Fruit fly (Drosophila melanogaster) whole organism, embryonic: ENCODE results near the gene Uba4.
A peak's percentile ranks its signal among the peaks of the same experiment; 100 is the strongest.

ENCODE experiments used
- Ada2b ChIP-seq: fragments of 200-800 bp; sonication (Bioruptor generic); IDR thresholded peaks from 2 replicates; pipeline ENCODE4 v1.3.6; 2022; ENCODE audit warnings: missing biosample characterization, missing genetic modification characterization
- Atf3 ChIP-seq: fragments of 200-800 bp; sonication (Bioruptor generic); optimal IDR thresholded peaks from 3 replicates; lab custom pipeline; 2016; ENCODE audit warnings: missing biosample characterization, missing genetic modification characterization
- C15 ChIP-seq: fragments of 200-800 bp; sonication (Bioruptor generic); IDR thresholded peaks from 3 replicates; pipeline ENCODE4 v1.3.6; 2022; ENCODE audit warnings: missing biosample characterization, missing genetic modification characterization
- CG10147 ChIP-seq: fragments of 200-800 bp; sonication (Bioruptor generic); optimal IDR thresholded peaks from 2 replicates; lab custom pipeline; 2019; ENCODE audit warnings: missing biosample characterization, mild to moderate bottlenecking, missing genetic modification characterization, moderate library complexity
- CG1024 ChIP-seq: fragments of 200-800 bp; sonication (Bioruptor generic); IDR thresholded peaks from 2 replicates; pipeline ENCODE4 v1.3.6; 2022; ENCODE audit warnings: missing biosample characterization, missing genetic modification characterization
- CG10267 ChIP-seq: fragments of 200-800 bp; sonication (Bioruptor generic); optimal IDR thresholded peaks from 2 replicates; lab custom pipeline; 2018; ENCODE audit warnings: missing biosample characterization, mild to moderate bottlenecking, missing genetic modification characterization, moderate library complexity
- CG10274 ChIP-seq: fragments of 200-800 bp; sonication (Bioruptor generic); optimal IDR thresholded peaks from 3 replicates; lab custom pipeline; 2017; ENCODE audit warnings: missing biosample characterization, mild to moderate bottlenecking, missing genetic modification characterization
- CG10565 ChIP-seq: fragments of 200-800 bp; sonication (Bioruptor generic); optimal IDR thresholded peaks from 3 replicates; lab custom pipeline; 2016; ENCODE audit warnings: missing biosample characterization, mild to moderate bottlenecking, missing genetic modification characterization
- CG12236 ChIP-seq: fragments of 200-800 bp; sonication (Bioruptor generic); optimal IDR thresholded peaks from 2 replicates; lab custom pipeline; 2016; ENCODE audit warnings: missing biosample characterization, missing genetic modification characterization
- CG13894 ChIP-seq: fragments of 200-800 bp; sonication (Bioruptor generic); optimal IDR thresholded peaks from 3 replicates; lab custom pipeline; 2018; ENCODE audit warnings: missing biosample characterization, mild to moderate bottlenecking, missing genetic modification characterization, moderate library complexity
- CG15073 ChIP-seq: fragments of 200-800 bp; sonication (Bioruptor generic); optimal IDR thresholded peaks from 2 replicates; lab custom pipeline; 2016; ENCODE audit warnings: missing biosample characterization, missing genetic modification characterization
- CG15269 ChIP-seq: fragments of 200-800 bp; sonication (Bioruptor generic); optimal IDR thresholded peaks from 2 replicates; lab custom pipeline; 2018; ENCODE audit warnings: missing biosample characterization, mild to moderate bottlenecking, missing genetic modification characterization, moderate library complexity
- CG15601 ChIP-seq: fragments of 200-800 bp; sonication (Bioruptor generic); optimal IDR thresholded peaks from 3 replicates; lab custom pipeline; 2019; ENCODE audit warnings: missing biosample characterization, mild to moderate bottlenecking, missing genetic modification characterization, moderate library complexity
- CG1647 ChIP-seq: fragments of 200-800 bp; sonication (Bioruptor generic); optimal IDR thresholded peaks from 3 replicates; lab custom pipeline; 2016; ENCODE audit warnings: missing biosample characterization, missing genetic modification characterization
- CG16813 ChIP-seq: fragments of 200-800 bp; sonication (Bioruptor generic); IDR thresholded peaks from 3 replicates; pipeline ENCODE4 v1.3.6; 2022; ENCODE audit warnings: missing biosample characterization, missing genetic modification characterization; ENCODE audit not compliant: partially characterized antibody
- CG17829 ChIP-seq: fragments of 200-800 bp; optimal IDR thresholded peaks from 2 replicates; lab custom pipeline; 2019; ENCODE audit warnings: missing biosample characterization, mild to moderate bottlenecking, missing genetic modification characterization, moderate library complexity
- CG32532 ChIP-seq: fragments of 200-800 bp; sonication (Bioruptor generic); IDR thresholded peaks from 2 replicates; pipeline ENCODE4 v1.3.6; 2022; ENCODE audit warnings: missing biosample characterization, missing genetic modification characterization
- CG4360 ChIP-seq: fragments of 200-800 bp; sonication (Bioruptor generic); IDR thresholded peaks from 2 replicates; pipeline ENCODE4 v1.3.6; 2022; ENCODE audit warnings: missing biosample characterization, missing genetic modification characterization
- CG43689 ChIP-seq: fragments of 200-800 bp; sonication (Bioruptor generic); IDR thresholded peaks from 2 replicates; pipeline ENCODE4 v1.3.6; 2022; ENCODE audit warnings: missing biosample characterization, missing genetic modification characterization
- CG5953 ChIP-seq: fragments of 200-800 bp; sonication (Bioruptor generic); IDR thresholded peaks from 2 replicates; pipeline ENCODE4 v1.3.6; 2022; ENCODE audit warnings: missing biosample characterization, missing genetic modification characterization
- CG6175 ChIP-seq: fragments of 200-800 bp; sonication (Bioruptor generic); IDR thresholded peaks from 3 replicates; pipeline ENCODE4 v1.3.6; 2022; ENCODE audit warnings: missing biosample characterization, missing genetic modification characterization
- CG6654 ChIP-seq: fragments of 200-800 bp; sonication (Bioruptor generic); optimal IDR thresholded peaks from 2 replicates; lab custom pipeline; 2017; ENCODE audit warnings: missing biosample characterization, mild to moderate bottlenecking, missing genetic modification characterization
- CG6765 ChIP-seq: fragments of 200-800 bp; sonication (Bioruptor generic); optimal IDR thresholded peaks from 3 replicates; lab custom pipeline; 2017; ENCODE audit warnings: missing biosample characterization, mild to moderate bottlenecking, missing genetic modification characterization
- CrebB ChIP-seq: fragments of 200-800 bp; sonication (Bioruptor generic); optimal IDR thresholded peaks from 3 replicates; lab custom pipeline; 2018; ENCODE audit warnings: missing biosample characterization, mild to moderate bottlenecking, missing genetic modification characterization
- Doc2 ChIP-seq: fragments of 200-800 bp; sonication (Bioruptor generic); IDR thresholded peaks from 2 replicates; pipeline ENCODE4 v1.3.6; 2022; ENCODE audit warnings: missing biosample characterization, missing genetic modification characterization
- Fer1 ChIP-seq: fragments of 200-800 bp; sonication (Bioruptor generic); optimal IDR thresholded peaks from 2 replicates; lab custom pipeline; 2017; ENCODE audit warnings: missing biosample characterization, mild to moderate bottlenecking, missing genetic modification characterization
- Gsc ChIP-seq: fragments of 200-800 bp; sonication (Bioruptor generic); IDR thresholded peaks from 2 replicates; pipeline ENCODE4 v1.3.6; 2022; ENCODE audit warnings: missing biosample characterization, missing genetic modification characterization
- Hr78 ChIP-seq, 2 experiments: fragments of 200-800 bp in 1 of 2; fragments of >200 bp in 1 of 2; sonication (Bioruptor generic) in 1 of 2; optimal IDR thresholded peaks; 2 replicates each; lab custom pipeline; 2017 to 2019; ENCODE audit warnings: missing biosample characterization in 2 of 2, missing genetic modification characterization in 2 of 2, mild to moderate bottlenecking in 1 of 2, moderate library complexity in 1 of 2
- Lim3 ChIP-seq: fragments of 200-800 bp; sonication (Bioruptor generic); IDR thresholded peaks from 2 replicates; pipeline ENCODE4 v1.3.6; 2022; ENCODE audit warnings: missing biosample characterization, missing genetic modification characterization
- Max ChIP-seq: fragments of 200-800 bp; sonication (Bioruptor generic); optimal IDR thresholded peaks from 2 replicates; lab custom pipeline; 2016; ENCODE audit warnings: missing biosample characterization, mild to moderate bottlenecking, missing genetic modification characterization
- Meics ChIP-seq: fragments of 200-800 bp; sonication (Bioruptor generic); optimal IDR thresholded peaks from 2 replicates; lab custom pipeline; 2017; ENCODE audit warnings: missing biosample characterization, mild to moderate bottlenecking, missing genetic modification characterization
- Pdp1 ChIP-seq, 2 experiments: fragments of 200-800 bp; sonication (Bioruptor generic); optimal IDR thresholded peaks; 3 replicates each; lab custom pipeline; 2016; ENCODE audit warnings: missing biosample characterization in 2 of 2, missing genetic modification characterization in 2 of 2, mild to moderate bottlenecking in 1 of 2, moderate library complexity in 1 of 2
- Side ChIP-seq: fragments of 200-800 bp; sonication (Bioruptor generic); optimal IDR thresholded peaks from 2 replicates; lab custom pipeline; 2016; ENCODE audit warnings: missing biosample characterization, missing genetic modification characterization
- Sox100B ChIP-seq: fragments of 200-800 bp; sonication (Bioruptor generic); optimal IDR thresholded peaks from 3 replicates; lab custom pipeline; 2018; ENCODE audit warnings: missing biosample characterization, mild to moderate bottlenecking, missing genetic modification characterization
- Sry-β ChIP-seq: fragments of 200-800 bp; sonication (Bioruptor generic); optimal IDR thresholded peaks from 2 replicates; lab custom pipeline; 2018; ENCODE audit warnings: missing biosample characterization, mild to moderate bottlenecking, missing genetic modification characterization, moderate library complexity
- ab ChIP-seq: fragments of 200-800 bp; sonication (Bioruptor generic); optimal IDR thresholded peaks from 2 replicates; lab custom pipeline; 2016; ENCODE audit warnings: missing biosample characterization, missing genetic modification characterization
- chn ChIP-seq: fragments of 200-800 bp; sonication (Bioruptor generic); optimal IDR thresholded peaks from 2 replicates; lab custom pipeline; 2016; ENCODE audit warnings: missing biosample characterization, missing genetic modification characterization
- corto ChIP-seq: fragments of 200-800 bp; sonication (Bioruptor generic); optimal IDR thresholded peaks from 2 replicates; lab custom pipeline; 2016; ENCODE audit warnings: missing biosample characterization, mild to moderate bottlenecking, missing genetic modification characterization, moderate library complexity
- dmrt99B ChIP-seq: fragments of 200-800 bp; sonication (Bioruptor generic); optimal IDR thresholded peaks from 2 replicates; lab custom pipeline; 2018; ENCODE audit warnings: missing biosample characterization, mild to moderate bottlenecking, missing genetic modification characterization, moderate library complexity
- gt ChIP-seq: fragments of 200-800 bp; sonication (Bioruptor generic); IDR thresholded peaks from 2 replicates; pipeline ENCODE4 v1.3.6; 2022; ENCODE audit warnings: missing biosample characterization, missing genetic modification characterization
- hb ChIP-seq: fragments of 200-800 bp; sonication (Bioruptor generic); IDR thresholded peaks from 3 replicates; pipeline ENCODE4 v1.3.6; 2022; ENCODE audit warnings: missing biosample characterization, missing genetic modification characterization; ENCODE audit not compliant: partially characterized antibody
- ind ChIP-seq: fragments of 200-800 bp; sonication (Bioruptor generic); optimal IDR thresholded peaks from 3 replicates; lab custom pipeline; 2016; ENCODE audit warnings: missing biosample characterization, missing genetic modification characterization
- jigr1 ChIP-seq: fragments of 200-800 bp; sonication (Bioruptor generic); IDR thresholded peaks from 3 replicates; pipeline ENCODE4 v1.3.6; 2022; ENCODE audit warnings: missing biosample characterization, missing genetic modification characterization
- kah ChIP-seq: fragments of 200-800 bp; sonication (Bioruptor generic); optimal IDR thresholded peaks from 2 replicates; lab custom pipeline; 2018; ENCODE audit warnings: missing biosample characterization, mild to moderate bottlenecking, missing genetic modification characterization
- lilli ChIP-seq: fragments of 200-800 bp; sonication (Bioruptor generic); optimal IDR thresholded peaks from 3 replicates; lab custom pipeline; 2016; ENCODE audit warnings: missing biosample characterization, missing genetic modification characterization
- lmd ChIP-seq: fragments of 200-800 bp; sonication (Bioruptor generic); IDR thresholded peaks from 2 replicates; pipeline ENCODE4 v1.3.6; 2022; ENCODE audit warnings: missing biosample characterization, missing genetic modification characterization
- psq ChIP-seq: fragments of 200-800 bp; sonication (Bioruptor generic); optimal IDR thresholded peaks from 2 replicates; lab custom pipeline; 2017; ENCODE audit warnings: missing biosample characterization, missing genetic modification characterization
- pzg ChIP-seq: fragments of 200-800 bp; sonication (Bioruptor generic); optimal IDR thresholded peaks from 3 replicates; lab custom pipeline; 2018; ENCODE audit warnings: missing biosample characterization, mild to moderate bottlenecking, missing genetic modification characterization, moderate library complexity
- shn ChIP-seq: fragments of 200-800 bp; sonication (Bioruptor generic); optimal IDR thresholded peaks from 3 replicates; lab custom pipeline; 2016; ENCODE audit warnings: missing biosample characterization, missing genetic modification characterization
- sim ChIP-seq: fragments of 200-800 bp; sonication (Bioruptor generic); IDR thresholded peaks from 2 replicates; pipeline ENCODE4 v1.3.6; 2022; ENCODE audit warnings: missing biosample characterization, missing genetic modification characterization
- sr ChIP-seq: fragments of 200-800 bp; sonication (Bioruptor generic); IDR thresholded peaks from 3 replicates; pipeline ENCODE4 v1.3.6; 2022; ENCODE audit warnings: missing biosample characterization, missing genetic modification characterization
- twi ChIP-seq: fragments of 200-800 bp; optimal IDR thresholded peaks from 2 replicates; lab custom pipeline; 2019; ENCODE audit warnings: missing biosample characterization, mild to moderate bottlenecking, missing genetic modification characterization, moderate library complexity

Uba4 gene

dm6 chr2L:8488735-8489134, 28.5 kb upstream of the Uba4 start, which contains the start of gene CG13088 (continued):
- TF ChIP-seq CG15601 (tag; lab: Kevin White, UChicago) (no peak), Hr78 (GFP tag; optimal IDR thresholded peaks at IDR 0.05; lab: Kevin White, UChicago) (no peak), Side (peak; percentile 12), CG13894 (tag; lab: Kevin White, UChicago) (no peak), CG43689 (GFP tag; lab: Robert Waterston, UW) (no peak), CG1647 (GFP tag; lab: Kevin White, UChicago) (no peak), CG10565 (no peak), kah (no peak), gt (no peak), Lim3 (GFP tag; lab: Robert Waterston, UW) (no peak), ab (GFP tag; lab: Kevin White, UChicago) (no peak), Fer1 (GFP tag; lab: Kevin White, UChicago) (no peak), CG6654 (GFP tag; lab: Kevin White, UChicago) (no peak), CG12236 (GFP tag; lab: Kevin White, UChicago) (no peak), hb (GFP tag; lab: Robert Waterston, UW) (no peak), CG5953 (GFP tag; lab: Robert Waterston, UW) (no peak), Pdp1 (GFP tag; optimal IDR thresholded peaks at IDR 0.05; lab: Kevin White, UChicago) (peak in 1 of 2 experiments; percentile 34), sim (no peak), CG4360 (GFP tag; lab: Robert Waterston, UW) (0 out of 2 replicates have a peak, but pooled peaks have one; percentile 7), CG16813 (no peak), pzg (GFP tag; lab: Kevin White, UChicago) (peak; percentile 75), Sox100B (GFP tag; lab: Kevin White, UChicago) (no peak), corto (GFP tag; lab: Kevin White, UChicago) (no peak), CG15073 (no peak), CG17829 (tag; lab: Kevin White, UChicago) (peak; percentile 36), jigr1 (GFP tag; lab: Robert Waterston, UW) (no peak), ind (GFP tag; lab: Kevin White, UChicago) (peak; percentile 30), Sry-β (GFP tag; lab: Kevin White, UChicago) (no peak), Doc2 (GFP tag; lab: Robert Waterston, UW) (no peak), Ada2b (GFP tag; lab: Robert Waterston, UW) (no peak), psq (no peak), chn (GFP tag; lab: Kevin White, UChicago) (peak; percentile 23), lilli (peak; percentile 6), shn (no peak), CG32532 (GFP tag; lab: Robert Waterston, UW) (no peak; the same call in 1 of the 2 replicates), Max (GFP tag; lab: Kevin White, UChicago) (no peak), sr (no peak), CG10267 (peak; percentile 98), Atf3 (no peak), CrebB (tag; lab: Kevin White, UChicago) (no peak), Meics (GFP tag; lab: Kevin White, UChicago) (no peak), dmrt99B (tag; lab: Kevin White, UChicago) (no peak), CG6175 (GFP tag; lab: Robert Waterston, UW) (no peak), twi (tag; lab: Kevin White, UChicago) (no peak), CG15269 (tag; lab: Kevin White, UChicago) (no peak), C15 (GFP tag; lab: Robert Waterston, UW) (no peak), Gsc (GFP tag; lab: Robert Waterston, UW) (no peak), CG10147 (GFP tag; lab: Kevin White, UChicago) (no peak), CG1024 (no peak), CG10274 (GFP tag; lab: Kevin White, UChicago) (no peak), lmd (no peak; the same call in 1 of the 2 replicates), CG6765 (GFP tag; lab: Kevin White, UChicago) (no peak)
